Fruit fly (Drosophila melanogaster): ENCODE results near the gene Or71a.
A peak's percentile ranks its signal among the peaks of the same experiment; 100 is the strongest.

Or71a gene

dm6 chr3L:15043874-15044336, 34.3 kb downstream of the Or71a start, which contains the start of gene ind (continued):
- no peak for TF ChIP-seq cas (GFP tag; IDR thresholded peaks at IDR 0.05)
- no peak for TF ChIP-seq CG18599 (GFP tag; optimal IDR thresholded peaks at IDR 0.05)
- no peak for TF ChIP-seq gt (GFP tag; IDR thresholded peaks at IDR 0.05)
- no peak for TF ChIP-seq Fer3 (tag; optimal IDR thresholded peaks at IDR 0.05)
- no peak for TF ChIP-seq onecut (GFP tag; IDR thresholded peaks at IDR 0.05)
- no peak for TF ChIP-seq CG12299 (tag; optimal IDR thresholded peaks at IDR 0.05)
- no peak for TF ChIP-seq NFAT (GFP tag; IDR thresholded peaks at IDR 0.05)
- no peak for TF ChIP-seq Blimp-1 (GFP tag; optimal IDR thresholded peaks at IDR 0.05)
- TF ChIP-seq Hand (GFP tag; optimal IDR thresholded peaks at IDR 0.05): no peak
- TF ChIP-seq gce (GFP tag; IDR thresholded peaks at IDR 0.05): no peak
- peak; percentile 49 for TF ChIP-seq grau (tag; optimal IDR thresholded peaks at IDR 0.05)
- no peak for TF ChIP-seq Med (GFP tag)
- no peak for TF ChIP-seq CG11456 (GFP tag; IDR thresholded peaks at IDR 0.05)
- TF ChIP-seq CG11247 (GFP tag; IDR thresholded peaks at IDR 0.05): no peak
- no peak for TF ChIP-seq CG13287 (GFP tag; IDR thresholded peaks at IDR 0.05; ENCODE audit: partially characterized antibody)
- TF ChIP-seq gcm (GFP tag; optimal IDR thresholded peaks at IDR 0.05): peak; percentile 25
- no peak for TF ChIP-seq CG11504 (tag; optimal IDR thresholded peaks at IDR 0.05)
- TF ChIP-seq zen (tag; optimal IDR thresholded peaks at IDR 0.05): peak; percentile 10
- no peak for TF ChIP-seq Trl (optimal IDR thresholded peaks at IDR 0.05)
- no peak for TF ChIP-seq Trl (GFP tag; optimal IDR thresholded peaks at IDR 0.05)
- peak; percentile 90 for TF ChIP-seq Nf-YC (tag; optimal IDR thresholded peaks at IDR 0.05)
- TF ChIP-seq hb (GFP tag; IDR thresholded peaks at IDR 0.05; ENCODE audit: partially characterized antibody): no peak
- TF ChIP-seq Abd-B (GFP tag; optimal IDR thresholded peaks at IDR 0.05): no peak
- TF ChIP-seq CG2129 (GFP tag; IDR thresholded peaks at IDR 0.05; ENCODE audit: partially characterized antibody): no peak
- no peak for TF ChIP-seq CG12219 (GFP tag; optimal IDR thresholded peaks at IDR 0.05)
- TF ChIP-seq CG7786 (GFP tag; optimal IDR thresholded peaks at IDR 0.05): no peak
- peak; percentile 11 for TF ChIP-seq scrt (GFP tag; optimal IDR thresholded peaks at IDR 0.05)
- TF ChIP-seq GATAe (GFP tag; conservative IDR thresholded peaks at IDR 0.05): no peak
- no peak for TF ChIP-seq pnt (GFP tag; optimal IDR thresholded peaks at IDR 0.05)
- no peak for TF ChIP-seq sima (GFP tag; optimal IDR thresholded peaks at IDR 0.05)
- TF ChIP-seq NC2α (GFP tag; optimal IDR thresholded peaks at IDR 0.05): no peak
- TF ChIP-seq dati (GFP tag; IDR thresholded peaks at IDR 0.05): no peak
- peak; percentile 77; the same call in 1 of the 2 replicates for TF ChIP-seq seq (GFP tag; IDR thresholded peaks at IDR 0.05)
- no peak for TF ChIP-seq pan (optimal IDR thresholded peaks at IDR 0.05)
- TF ChIP-seq pan (GFP tag; optimal IDR thresholded peaks at IDR 0.05 in 1 of 2, IDR thresholded peaks at IDR 0.05 in 1 of 2): no peak
- 0 out of 3 replicates have a peak, but pooled peaks have one; percentile 15 for TF ChIP-seq CG2199 (GFP tag; IDR thresholded peaks at IDR 0.05)
- TF ChIP-seq CG2120 (GFP tag; optimal IDR thresholded peaks at IDR 0.05): no peak
- TF ChIP-seq tap (tag; optimal IDR thresholded peaks at IDR 0.05): peak; percentile 57
- TF ChIP-seq usp (GFP tag; optimal IDR thresholded peaks at IDR 0.05): no peak
- TF ChIP-seq phol (tag; optimal IDR thresholded peaks at IDR 0.05): peak; percentile 50
- TF ChIP-seq pfk (GFP tag; optimal IDR thresholded peaks at IDR 0.05): no peak
- TF ChIP-seq gcm2 (GFP tag; optimal IDR thresholded peaks at IDR 0.05): no peak
- peak; percentile 90 for TF ChIP-seq D (optimal IDR thresholded peaks at IDR 0.05)
- TF ChIP-seq D (GFP tag; optimal IDR thresholded peaks at IDR 0.05): peak; percentile 0
- TF ChIP-seq CG17568 (GFP tag; optimal IDR thresholded peaks at IDR 0.05): no peak
- TF ChIP-seq CG3281 (GFP tag; optimal IDR thresholded peaks at IDR 0.05): no peak
- TF ChIP-seq Hr51 (GFP tag; optimal IDR thresholded peaks at IDR 0.05): no peak
- TF ChIP-seq CG3995 (GFP tag; optimal IDR thresholded peaks at IDR 0.05): no peak
- no peak for TF ChIP-seq Hr3 (GFP tag; optimal IDR thresholded peaks at IDR 0.05)
- no peak for TF ChIP-seq pb (GFP tag; optimal IDR thresholded peaks at IDR 0.05)
- TF ChIP-seq Bteb2 (GFP tag; optimal IDR thresholded peaks at IDR 0.05): no peak
- TF ChIP-seq wdn (GFP tag; IDR thresholded peaks at IDR 0.05): no peak
